Fruit fly (Drosophila melanogaster) whole organism, embryonic: ENCODE data around the gene sing.

Experiments
- Blimp-1 ChIP-seq: fragments of 200-800 bp; sonication (Bioruptor generic); optimal IDR thresholded peaks from 3 replicates; lab custom pipeline; 2018; ENCODE audit warnings: missing biosample characterization, missing genetic modification characterization, mild to moderate bottlenecking, moderate library complexity, missing genetic modification reagents
- C15 ChIP-seq: fragments of 200-800 bp; sonication (Bioruptor generic); IDR thresholded peaks from 3 replicates; pipeline ENCODE4 v1.3.6; 2022; ENCODE audit warnings: missing biosample characterization, missing genetic modification characterization
- CG10366 ChIP-seq: fragments of 200-800 bp; sonication (Bioruptor generic); IDR thresholded peaks from 2 replicates; pipeline ENCODE4 v1.3.6; 2022; ENCODE audit warnings: missing biosample characterization, missing genetic modification characterization
- CG11398 ChIP-seq: fragments of 200-800 bp; sonication (Bioruptor generic); optimal IDR thresholded peaks from 2 replicates; lab custom pipeline; 2016; ENCODE audit warnings: missing biosample characterization, missing genetic modification characterization
- CG11504 ChIP-seq: fragments of 200-800 bp; sonication (Bioruptor generic); optimal IDR thresholded peaks from 3 replicates; lab custom pipeline; 2019; ENCODE audit warnings: missing biosample characterization, mild to moderate bottlenecking, missing genetic modification characterization, moderate library complexity
- CG11695 ChIP-seq: fragments of 200-800 bp; sonication (Bioruptor generic); IDR thresholded peaks from 3 replicates; pipeline ENCODE4 v1.3.6; 2022; ENCODE audit warnings: missing biosample characterization, missing genetic modification characterization
- CG12104 ChIP-seq: fragments of 200-800 bp; sonication (Bioruptor generic); optimal IDR thresholded peaks from 3 replicates; lab custom pipeline; 2016; ENCODE audit warnings: missing biosample characterization, missing genetic modification characterization
- CG14965 ChIP-seq: fragments of 200-800 bp; sonication (Bioruptor generic); optimal IDR thresholded peaks from 2 replicates; lab custom pipeline; 2016; ENCODE audit warnings: missing biosample characterization, missing genetic modification characterization, borderline replicate concordance
- CG15479 ChIP-seq: fragments of 200-800 bp; sonication (Bioruptor generic); optimal IDR thresholded peaks from 3 replicates; lab custom pipeline; 2019; ENCODE audit warnings: missing biosample characterization, mild to moderate bottlenecking, missing genetic modification characterization, moderate library complexity
- CG1603 ChIP-seq: fragments of 200-800 bp; sonication (Bioruptor generic); optimal IDR thresholded peaks from 2 replicates; lab custom pipeline; 2019; ENCODE audit warnings: missing biosample characterization, mild to moderate bottlenecking, missing genetic modification characterization, moderate library complexity
- CG16813 ChIP-seq: fragments of 200-800 bp; sonication (Bioruptor generic); IDR thresholded peaks from 3 replicates; pipeline ENCODE4 v1.3.6; 2022; ENCODE audit warnings: missing biosample characterization, missing genetic modification characterization; ENCODE audit not compliant: partially characterized antibody
- CG16863 ChIP-seq: fragments of 200-800 bp; sonication (Bioruptor generic); optimal IDR thresholded peaks from 3 replicates; lab custom pipeline; 2016; ENCODE audit warnings: missing biosample characterization, missing genetic modification characterization
- CG18619 ChIP-seq: fragments of 200-800 bp; sonication (Bioruptor generic); optimal IDR thresholded peaks from 3 replicates; lab custom pipeline; 2017; ENCODE audit warnings: missing biosample characterization, mild to moderate bottlenecking, missing genetic modification characterization
- CG2875 ChIP-seq: fragments of 200-800 bp; sonication (Bioruptor generic); optimal IDR thresholded peaks from 2 replicates; lab custom pipeline; 2017; ENCODE audit warnings: missing biosample characterization, mild to moderate bottlenecking, missing genetic modification characterization, missing genetic modification reagents
- CG3407 ChIP-seq: fragments of 200-800 bp; sonication (Bioruptor generic); optimal IDR thresholded peaks from 2 replicates; lab custom pipeline; 2018; ENCODE audit warnings: missing biosample characterization, mild to moderate bottlenecking, missing genetic modification characterization
- CG34224 ChIP-seq: fragments of 200-800 bp; sonication (Bioruptor generic); IDR thresholded peaks from 3 replicates; pipeline ENCODE4 v1.3.6; 2022; ENCODE audit warnings: missing biosample characterization, missing genetic modification characterization; ENCODE audit not compliant: partially characterized antibody
- CG3847 ChIP-seq: fragments of 200-800 bp; sonication (Bioruptor generic); IDR thresholded peaks from 2 replicates; pipeline ENCODE4 v1.3.6; 2022; ENCODE audit warnings: missing biosample characterization, missing genetic modification characterization
- CG43689 ChIP-seq: fragments of 200-800 bp; sonication (Bioruptor generic); IDR thresholded peaks from 2 replicates; pipeline ENCODE4 v1.3.6; 2022; ENCODE audit warnings: missing biosample characterization, missing genetic modification characterization
- CG7786 ChIP-seq: fragments of 200-800 bp; sonication (Bioruptor generic); optimal IDR thresholded peaks from 2 replicates; lab custom pipeline; 2016; ENCODE audit warnings: missing biosample characterization, missing genetic modification characterization
- CG8089 ChIP-seq: fragments of 200-800 bp; sonication (Bioruptor generic); optimal IDR thresholded peaks from 3 replicates; lab custom pipeline; 2016; ENCODE audit warnings: missing biosample characterization, missing genetic modification characterization
- D19B ChIP-seq: fragments of 200-800 bp; sonication (Bioruptor generic); optimal IDR thresholded peaks from 2 replicates; lab custom pipeline; 2017; ENCODE audit warnings: missing biosample characterization, mild to moderate bottlenecking, missing genetic modification characterization
- Dip2 ChIP-seq: fragments of 200-800 bp; sonication (Bioruptor generic); IDR thresholded peaks from 2 replicates; pipeline ENCODE4 v1.3.6; 2022; ENCODE audit warnings: missing biosample characterization, missing genetic modification characterization
- Doc2 ChIP-seq: fragments of 200-800 bp; sonication (Bioruptor generic); IDR thresholded peaks from 2 replicates; pipeline ENCODE4 v1.3.6; 2022; ENCODE audit warnings: missing biosample characterization, missing genetic modification characterization
- E2f2 ChIP-seq: fragments of 200-800 bp; sonication (Bioruptor generic); IDR thresholded peaks from 2 replicates; pipeline ENCODE4 v1.3.6; 2022; ENCODE audit warnings: missing biosample characterization, missing genetic modification characterization
- H2.0 ChIP-seq: fragments of 200-800 bp; sonication (Bioruptor generic); IDR thresholded peaks from 2 replicates; pipeline ENCODE4 v1.3.6; 2022; ENCODE audit warnings: missing biosample characterization, missing genetic modification characterization
- HLHmδ ChIP-seq: fragments of 200-800 bp; sonication (Bioruptor generic); optimal IDR thresholded peaks from 2 replicates; lab custom pipeline; 2018; ENCODE audit warnings: missing biosample characterization, mild to moderate bottlenecking, missing genetic modification characterization, moderate library complexity
- Mad ChIP-seq: fragments of 200-800 bp; sonication (Bioruptor generic); optimal IDR thresholded peaks from 2 replicates; lab custom pipeline; 2016; ENCODE audit warnings: missing biosample characterization, missing genetic modification characterization
- NFAT ChIP-seq: fragments of 200-800 bp; sonication (Bioruptor generic); IDR thresholded peaks from 2 replicates; pipeline ENCODE4 v1.3.6; 2022; ENCODE audit warnings: missing biosample characterization, missing genetic modification characterization
- NfI ChIP-seq: fragments of 200-800 bp; sonication (Bioruptor generic); optimal IDR thresholded peaks from 3 replicates; lab custom pipeline; 2018; ENCODE audit warnings: missing biosample characterization, mild to moderate bottlenecking, missing genetic modification characterization, moderate library complexity
- Oaz ChIP-seq: fragments of 200-800 bp; sonication (Bioruptor generic); IDR thresholded peaks from 2 replicates; pipeline ENCODE4 v1.3.6; 2022; ENCODE audit warnings: missing biosample characterization, missing genetic modification characterization
- PHDP ChIP-seq: fragments of 200-800 bp; sonication (Bioruptor generic); optimal IDR thresholded peaks from 3 replicates; lab custom pipeline; 2018; ENCODE audit warnings: missing biosample characterization, mild to moderate bottlenecking, missing genetic modification characterization, moderate library complexity
- Ravus ChIP-seq: fragments of 200-800 bp; sonication (Bioruptor generic); IDR thresholded peaks from 2 replicates; pipeline ENCODE4 v1.3.6; 2022; ENCODE audit warnings: missing biosample characterization, missing genetic modification characterization
- Taf1 ChIP-seq: fragments of 200-800 bp; sonication (Bioruptor generic); IDR thresholded peaks from 2 replicates; pipeline ENCODE4 v1.3.6; 2022; ENCODE audit warnings: missing biosample characterization, missing genetic modification characterization
- ato ChIP-seq: fragments of 200-800 bp; sonication (Bioruptor generic); IDR thresholded peaks from 2 replicates; pipeline ENCODE4 v1.3.6; 2022; ENCODE audit warnings: missing biosample characterization, missing genetic modification characterization; ENCODE audit not compliant: partially characterized antibody
- bbx ChIP-seq: fragments of 200-800 bp; sonication (Bioruptor generic); IDR thresholded peaks from 2 replicates; pipeline ENCODE4 v1.3.6; 2022; ENCODE audit warnings: missing biosample characterization, missing genetic modification characterization; ENCODE audit not compliant: partially characterized antibody
- bowl ChIP-seq: fragments of 200-800 bp; sonication (Bioruptor generic); IDR thresholded peaks from 2 replicates; pipeline ENCODE4 v1.3.6; 2022; ENCODE audit warnings: missing biosample characterization, missing genetic modification characterization
- cas ChIP-seq: fragments of 200-800 bp; sonication (Bioruptor generic); IDR thresholded peaks from 2 replicates; pipeline ENCODE4 v1.3.6; 2022; ENCODE audit warnings: missing biosample characterization, missing genetic modification characterization
- dmrt11E ChIP-seq: fragments of 200-800 bp; sonication (Bioruptor generic); optimal IDR thresholded peaks from 3 replicates; lab custom pipeline; 2018; ENCODE audit warnings: missing biosample characterization, mild to moderate bottlenecking, missing genetic modification characterization, moderate library complexity
- fu2 ChIP-seq: fragments of 200-800 bp; sonication (Bioruptor generic); optimal IDR thresholded peaks from 2 replicates; lab custom pipeline; 2016; ENCODE audit warnings: missing biosample characterization, missing genetic modification characterization
- gro ChIP-seq: fragments of 200-800 bp; sonication (Bioruptor generic); optimal IDR thresholded peaks from 2 replicates; lab custom pipeline; 2016; ENCODE audit warnings: missing biosample characterization, missing genetic modification characterization
- gsb-n ChIP-seq: fragments of 200-800 bp; sonication (Bioruptor generic); optimal IDR thresholded peaks from 3 replicates; lab custom pipeline; 2018; ENCODE audit warnings: missing biosample characterization, mild to moderate bottlenecking, missing genetic modification characterization
- her ChIP-seq: fragments of 200-800 bp; sonication (Bioruptor generic); optimal IDR thresholded peaks from 2 replicates; lab custom pipeline; 2016; ENCODE audit warnings: missing biosample characterization, missing genetic modification characterization
- nerfin-1 ChIP-seq: fragments of 200-800 bp; sonication (Bioruptor generic); optimal IDR thresholded peaks from 3 replicates; lab custom pipeline; 2019; ENCODE audit warnings: missing biosample characterization, mild to moderate bottlenecking, missing genetic modification characterization, moderate library complexity
- nmo ChIP-seq: fragments of 200-800 bp; sonication (Bioruptor generic); optimal IDR thresholded peaks from 2 replicates; lab custom pipeline; 2018; ENCODE audit warnings: missing biosample characterization, mild to moderate bottlenecking, missing genetic modification characterization, moderate library complexity
- oc ChIP-seq: fragments of 200-800 bp; sonication (Bioruptor generic); optimal IDR thresholded peaks from 2 replicates; lab custom pipeline; 2018; ENCODE audit warnings: missing biosample characterization, mild to moderate bottlenecking, missing genetic modification characterization, moderate library complexity
- phol ChIP-seq: fragments of 200-800 bp; sonication (Bioruptor generic); optimal IDR thresholded peaks from 3 replicates; lab custom pipeline; 2018; ENCODE audit warnings: missing biosample characterization, mild to moderate bottlenecking, missing genetic modification characterization, moderate library complexity
- row ChIP-seq: fragments of 200-800 bp; sonication (Bioruptor generic); IDR thresholded peaks from 3 replicates; pipeline ENCODE4 v1.3.6; 2022; ENCODE audit warnings: missing biosample characterization, missing genetic modification characterization
- scrt ChIP-seq: fragments of 200-800 bp; sonication (Bioruptor generic); optimal IDR thresholded peaks from 2 replicates; lab custom pipeline; 2018; ENCODE audit warnings: missing biosample characterization, mild to moderate bottlenecking, missing genetic modification characterization, moderate library complexity
- tin ChIP-seq: fragments of 200-800 bp; sonication (Bioruptor generic); optimal IDR thresholded peaks from 3 replicates; lab custom pipeline; 2016; ENCODE audit warnings: missing biosample characterization, missing genetic modification characterization

Gene sing

dm6 chrX:16690499-16690898 is 11.4 kb downstream of the sing start (continued):
- TF ChIP-seq CG34224 (GFP tag; lab: Robert Waterston, UW) (no peak), H2.0 (GFP tag; lab: Robert Waterston, UW) (peak; percentile 55), CG16863 (no peak), NfI (GFP tag; lab: Kevin White, UChicago) (no peak), row (GFP tag; lab: Robert Waterston, UW) (peak; percentile 55), CG10366 (peak; percentile 42), nerfin-1 (tag; lab: Kevin White, UChicago) (peak; percentile 11), CG1603 (tag; lab: Kevin White, UChicago) (peak; percentile 42), gsb-n (tag; lab: Kevin White, UChicago) (peak; percentile 16)

DNA sequence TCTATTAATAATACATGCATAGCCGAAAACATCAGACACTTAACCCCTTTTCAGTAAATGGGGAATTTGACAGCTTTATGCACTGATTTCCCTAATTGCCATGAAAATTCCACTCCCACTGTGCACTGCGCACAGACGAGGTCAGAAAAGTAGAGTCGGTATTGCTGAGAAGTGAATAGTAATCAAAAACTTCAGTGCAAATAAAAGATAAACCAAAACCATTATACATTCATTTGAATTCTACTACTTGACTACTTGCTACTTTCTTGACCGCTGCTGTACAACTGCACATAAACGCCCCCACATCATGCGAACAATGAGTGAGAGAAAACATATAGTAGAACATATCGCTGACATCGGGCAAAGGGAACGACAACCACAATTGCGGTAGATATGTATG is 12.3 kb downstream of the sing start:
- TF ChIP-seq CG11504 (tag; lab: Kevin White, UChicago), result peak; percentile 88
- no peak for TF ChIP-seq bbx (GFP tag; lab: Robert Waterston, UW)
- peak; percentile 39 for TF ChIP-seq scrt (GFP tag; lab: Kevin White, UChicago)
- peak; percentile 70 for TF ChIP-seq Oaz (GFP tag; lab: Robert Waterston, UW)
- no peak for TF ChIP-seq CG43689 (GFP tag; lab: Robert Waterston, UW)
- TF ChIP-seq fu2 (GFP tag; lab: Kevin White, UChicago), result peak; percentile 65
- no peak for TF ChIP-seq CG16813 (GFP tag; lab: Robert Waterston, UW)
- peak; percentile 81 for TF ChIP-seq CG7786 (GFP tag; lab: Kevin White, UChicago)
- TF ChIP-seq ato (GFP tag; lab: Robert Waterston, UW), result no peak
- TF ChIP-seq PHDP (tag; lab: Kevin White, UChicago), result peak; percentile 82
- TF ChIP-seq NFAT (GFP tag; lab: Robert Waterston, UW), result 0 out of 2 replicates have a peak, but pooled peaks have one; percentile 50
- TF ChIP-seq C15 (GFP tag; lab: Robert Waterston, UW), result peak; percentile 53; the same call in 1 of the 3 replicates
- TF ChIP-seq Dip2 (GFP tag; lab: Robert Waterston, UW), result no peak
- TF ChIP-seq HLHmδ (GFP tag; lab: Kevin White, UChicago), result no peak
- TF ChIP-seq gro, result peak; percentile 32
- peak; percentile 12; the same call in 1 of the 2 replicates for TF ChIP-seq Doc2 (GFP tag; lab: Robert Waterston, UW)
- peak; percentile 81 for TF ChIP-seq bowl
- TF ChIP-seq tin, result peak; percentile 85
- peak; percentile 37; the same call in 1 of the 2 replicates for TF ChIP-seq Ravus (GFP tag; lab: Robert Waterston, UW)
- TF ChIP-seq CG3407 (GFP tag; lab: Kevin White, UChicago), result peak; percentile 84
- peak; percentile 61 for TF ChIP-seq CG3847 (GFP tag; lab: Robert Waterston, UW)
- peak; percentile 73 for TF ChIP-seq CG18619 (GFP tag; lab: Kevin White, UChicago)
- peak; percentile 88 for TF ChIP-seq nmo (GFP tag; lab: Kevin White, UChicago)
- TF ChIP-seq oc (tag; lab: Kevin White, UChicago), result peak; percentile 85
- TF ChIP-seq CG15479 (GFP tag; lab: Kevin White, UChicago), result no peak
- TF ChIP-seq CG11695, result peak; percentile 83
- 0 out of 2 replicates have a peak, but pooled peaks have one; percentile 33 for TF ChIP-seq Taf1
- peak; percentile 61; the same call in 1 of the 2 replicates for TF ChIP-seq E2f2 (GFP tag; lab: Robert Waterston, UW)
- peak; percentile 85 for TF ChIP-seq dmrt11E (tag; lab: Kevin White, UChicago)
- TF ChIP-seq CG8089, result peak; percentile 74
- TF ChIP-seq CG14965 (GFP tag; lab: Kevin White, UChicago), result peak; percentile 28
- no peak for TF ChIP-seq D19B
- peak; percentile 78 for TF ChIP-seq Mad (GFP tag; lab: Kevin White, UChicago)
- peak; percentile 87 for TF ChIP-seq CG2875
- 0 out of 2 replicates have a peak, but pooled peaks have one; percentile 50 for TF ChIP-seq cas (GFP tag; lab: Robert Waterston, UW)
- peak; percentile 77 for TF ChIP-seq her (GFP tag; lab: Kevin White, UChicago)
- peak; percentile 82 for TF ChIP-seq Blimp-1
- TF ChIP-seq CG11398 (GFP tag; lab: Kevin White, UChicago), result peak; percentile 84
- TF ChIP-seq phol, result peak; percentile 84
- TF ChIP-seq CG12104 (GFP tag; lab: Kevin White, UChicago), result peak; percentile 67
- TF ChIP-seq CG34224 (GFP tag; lab: Robert Waterston, UW), result no peak
